Worm (Caenorhabditis elegans) whole organism, midembryonic: Measurements from ENCODE around the gene rcan-1.
A peak's percentile ranks its signal among the peaks of the same experiment; 100 is the strongest.

ENCODE experiments used
- T22C8.4 ChIP-seq: fragments of 200-800 bp; sonication (Bioruptor generic); IDR thresholded peaks from 2 replicates; pipeline ENCODE4 v1.3.6; 2022; ENCODE audit warnings: missing genetic modification characterization, missing compliant biosample characterization
- cog-1 ChIP-seq: sonication (generic microtip); optimal IDR thresholded peaks from 2 replicates; lab custom pipeline; 2016; ENCODE audit warnings: missing genetic modification characterization, missing compliant biosample characterization
- flt-1 ChIP-seq: fragments of 200-800 bp; sonication (Bioruptor generic); IDR thresholded peaks from 2 replicates; pipeline ENCODE4 v1.3.6; 2022; ENCODE audit warnings: missing genetic modification characterization, missing compliant biosample characterization
- klf-2 ChIP-seq: fragments of 200-800 bp; sonication (Bioruptor generic); conservative IDR thresholded peaks from 2 replicates; pipeline ENCODE4 v1.3.6; 2022; ENCODE audit warnings: missing genetic modification reagents, missing genetic modification characterization, missing compliant biosample characterization
- med-1 ChIP-seq: sonication (generic microtip); optimal IDR thresholded peaks from 2 replicates; lab custom pipeline; 2017; ENCODE audit warnings: missing genetic modification characterization, mild to moderate bottlenecking, missing compliant biosample characterization, antibody characterized with exemption, missing genetic modification reagents; ENCODE audit not compliant: insufficient read depth
- ref-1 ChIP-seq: fragments of 200-800 bp; sonication (Bioruptor generic); conservative IDR thresholded peaks from 2 replicates; pipeline ENCODE4 v1.3.6; 2022; ENCODE audit warnings: missing genetic modification reagents, missing genetic modification characterization, missing compliant biosample characterization
- tab-1 ChIP-seq: fragments of 200-800 bp; sonication (Bioruptor generic); IDR thresholded peaks from 2 replicates; pipeline ENCODE4 v1.3.6; 2022; ENCODE audit warnings: missing genetic modification characterization, missing compliant biosample characterization
- ztf-23 ChIP-seq: fragments of 200-800 bp; sonication (Bioruptor generic); IDR thresholded peaks from 2 replicates; pipeline ENCODE4 v1.3.6; 2022; ENCODE audit warnings: missing genetic modification reagents, missing genetic modification characterization, missing compliant biosample characterization
- ztf-29 ChIP-seq: fragments of 200-800 bp; sonication (Bioruptor generic); IDR thresholded peaks from 2 replicates; pipeline ENCODE4 v1.3.6; 2022; ENCODE audit warnings: missing genetic modification reagents, missing genetic modification characterization, missing compliant biosample characterization

rcan-1 gene

DNA sequence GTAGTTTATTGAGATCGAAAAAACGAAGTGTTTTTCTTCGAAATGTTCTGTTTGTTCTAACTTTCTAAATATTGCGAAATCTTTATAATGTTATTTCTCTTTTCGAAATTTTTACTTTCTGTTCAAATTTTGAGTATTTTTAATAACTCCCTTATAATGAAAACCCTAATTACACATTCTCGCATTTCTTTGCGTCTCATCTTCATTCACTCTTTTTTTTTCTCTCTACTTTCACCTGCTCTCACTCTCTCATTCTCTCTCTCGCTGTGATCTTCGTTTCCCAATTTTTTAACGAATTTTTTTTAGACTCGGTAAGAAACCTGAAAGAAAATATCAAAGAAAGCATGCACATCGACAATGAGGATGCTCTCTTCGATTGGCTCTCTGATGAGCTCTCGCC lies 27.3 kb upstream of the rcan-1 start, which contains the start of gene rbm-26:
rbm-26 (plus strand) TSS at position 301 of the 400 bp plus-strand sequence.
- no peak for TF ChIP-seq T22C8.4 (GFP tag; lab: Robert Waterston, UW)
- no peak for TF ChIP-seq flt-1 (GFP tag; lab: Robert Waterston, UW)
- TF ChIP-seq med-1 (GFP tag; lab: Kevin White, UChicago), result no peak
- no peak for TF ChIP-seq klf-2
- no peak for TF ChIP-seq ztf-23 (GFP tag; lab: Robert Waterston, UW)
- no peak for TF ChIP-seq ztf-29 (GFP tag; lab: Robert Waterston, UW)
- TF ChIP-seq tab-1 (GFP tag; lab: Robert Waterston, UW), result no peak
- no peak for TF ChIP-seq cog-1 (tag; lab: Kevin White, UChicago)
- no peak for TF ChIP-seq ref-1 (GFP tag; lab: Robert Waterston, UW)

DNA sequence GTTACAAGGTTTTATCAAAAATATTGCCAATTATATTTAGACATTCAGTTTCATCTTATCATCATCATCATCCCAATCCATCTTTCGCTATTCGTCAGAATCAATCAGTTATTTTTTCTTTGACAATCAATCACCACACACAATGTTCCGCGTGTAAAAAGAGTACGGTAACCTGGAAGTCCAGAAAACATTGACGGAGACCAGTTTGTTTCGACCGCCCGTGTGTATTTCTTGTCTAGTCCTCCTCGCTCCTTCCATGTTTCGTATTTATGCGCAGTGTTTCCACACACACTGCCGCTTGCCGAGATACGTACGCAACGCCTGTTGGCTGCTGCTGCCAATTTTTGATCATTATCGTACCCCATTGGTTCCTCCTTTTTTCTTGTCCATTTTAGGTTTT lies 26.8 kb upstream of the rcan-1 start:
- TF ChIP-seq med-1 (GFP tag; lab: Kevin White, UChicago), result no peak
- no peak for TF ChIP-seq ref-1 (GFP tag; lab: Robert Waterston, UW)
- no peak for TF ChIP-seq tab-1 (GFP tag; lab: Robert Waterston, UW)
- TF ChIP-seq T22C8.4 (GFP tag; lab: Robert Waterston, UW), result no peak
- TF ChIP-seq ztf-29 (GFP tag; lab: Robert Waterston, UW), result no peak
- no peak for TF ChIP-seq cog-1 (tag; lab: Kevin White, UChicago)
- TF ChIP-seq klf-2, result no peak
- TF ChIP-seq ztf-23 (GFP tag; lab: Robert Waterston, UW), result no peak
- TF ChIP-seq flt-1 (GFP tag; lab: Robert Waterston, UW), result no peak

DNA sequence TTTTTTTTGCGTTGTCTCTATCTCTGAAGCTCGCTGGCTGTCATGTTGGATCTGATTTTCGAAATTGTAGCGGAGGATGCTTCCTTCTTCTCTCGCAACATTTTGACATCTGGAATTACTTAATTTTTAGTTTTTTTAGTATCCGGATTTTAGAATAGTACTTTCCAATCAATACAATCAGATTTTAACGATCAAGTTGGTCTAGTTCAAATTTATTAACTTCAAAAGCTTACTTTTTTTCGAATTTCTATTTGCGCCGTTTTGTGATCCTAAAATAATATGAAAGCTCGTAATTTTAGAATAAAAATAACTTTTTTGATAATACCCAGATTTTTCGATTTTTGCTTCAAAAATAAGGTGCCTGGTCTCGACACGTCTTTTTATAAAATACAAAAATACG lies 26.1 kb upstream of the rcan-1 start, which contains the start of gene B0336.12:
B0336.12 (minus strand) TSS at position 101 of the 400 bp plus-strand sequence.
- TF ChIP-seq med-1 (GFP tag; lab: Kevin White, UChicago) (no peak), ztf-29 (GFP tag; lab: Robert Waterston, UW) (no peak), T22C8.4 (GFP tag; lab: Robert Waterston, UW) (no peak), ztf-23 (GFP tag; lab: Robert Waterston, UW) (no peak), ref-1 (GFP tag; lab: Robert Waterston, UW) (no peak), flt-1 (GFP tag; lab: Robert Waterston, UW) (no peak), tab-1 (GFP tag; lab: Robert Waterston, UW) (no peak), cog-1 (tag; lab: Kevin White, UChicago) (no peak), klf-2 (no peak)

DNA sequence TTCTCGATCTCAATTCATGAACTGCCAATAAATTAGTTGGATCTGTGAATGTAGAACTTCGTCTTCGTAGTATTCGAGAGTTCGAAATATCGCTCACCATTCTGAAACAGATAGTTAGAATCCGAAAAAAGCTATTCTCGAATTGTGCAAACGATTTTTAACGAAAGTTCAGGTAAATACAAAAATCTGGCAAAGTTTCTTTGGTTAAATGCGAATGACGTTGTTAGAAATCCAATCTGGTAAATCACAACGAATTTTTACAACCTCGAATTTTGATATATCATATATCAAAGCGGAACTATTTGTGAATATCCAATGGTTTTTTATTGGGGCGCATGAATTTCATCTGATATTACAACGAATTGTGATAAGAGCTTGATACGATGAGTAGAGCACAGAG lies 25.3 kb upstream of the rcan-1 start, which contains the start of gene hpo-28:
hpo-28 (minus strand) TSS at position 101 of the 400 bp plus-strand sequence.
- no peak for TF ChIP-seq klf-2
- no peak for TF ChIP-seq ref-1 (GFP tag; lab: Robert Waterston, UW)
- no peak for TF ChIP-seq tab-1 (GFP tag; lab: Robert Waterston, UW)
- TF ChIP-seq ztf-23 (GFP tag; lab: Robert Waterston, UW), result no peak
- TF ChIP-seq cog-1 (tag; lab: Kevin White, UChicago), result no peak
- TF ChIP-seq med-1 (GFP tag; lab: Kevin White, UChicago), result no peak
- TF ChIP-seq T22C8.4 (GFP tag; lab: Robert Waterston, UW), result no peak
- no peak for TF ChIP-seq flt-1 (GFP tag; lab: Robert Waterston, UW)
- TF ChIP-seq ztf-29 (GFP tag; lab: Robert Waterston, UW), result no peak

- TF ChIP-seq cog-1 (tag; lab: Kevin White, UChicago), result no peak
- no peak for TF ChIP-seq ztf-23 (GFP tag; lab: Robert Waterston, UW)
- no peak for TF ChIP-seq med-1 (GFP tag; lab: Kevin White, UChicago)
- TF ChIP-seq T22C8.4 (GFP tag; lab: Robert Waterston, UW), result no peak
- TF ChIP-seq ref-1 (GFP tag; lab: Robert Waterston, UW), result no peak
- TF ChIP-seq flt-1 (GFP tag; lab: Robert Waterston, UW), result no peak
- TF ChIP-seq klf-2, result no peak
- TF ChIP-seq ztf-29 (GFP tag; lab: Robert Waterston, UW), result no peak
- TF ChIP-seq tab-1 (GFP tag; lab: Robert Waterston, UW), result no peak
These were observed 24.1 kb upstream of the rcan-1 start for ce11 chrIII:5708024-5708423.

DNA sequence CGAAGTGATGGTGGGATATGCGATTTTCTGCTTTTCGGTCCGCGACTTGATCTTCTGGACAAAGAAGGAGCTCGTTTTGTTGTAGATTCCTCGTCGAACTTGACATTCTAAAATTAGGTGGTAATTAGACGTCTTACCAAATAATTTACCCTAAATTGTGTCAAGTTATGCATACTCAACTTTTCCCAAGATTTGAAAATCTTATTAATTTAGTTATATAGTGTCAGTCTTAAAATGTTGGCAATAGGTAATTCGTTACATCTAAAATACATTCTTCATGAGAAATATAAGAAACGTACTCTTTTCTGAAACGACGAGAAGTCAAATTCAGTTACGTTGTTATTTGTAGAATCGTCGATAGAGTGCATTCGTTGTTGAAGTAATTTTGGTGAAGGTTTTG lies 23.6 kb upstream of the rcan-1 start:
- TF ChIP-seq ztf-23 (GFP tag; lab: Robert Waterston, UW) (no peak), T22C8.4 (GFP tag; lab: Robert Waterston, UW) (no peak), med-1 (GFP tag; lab: Kevin White, UChicago) (no peak), cog-1 (tag; lab: Kevin White, UChicago) (no peak), flt-1 (GFP tag; lab: Robert Waterston, UW) (no peak), ref-1 (GFP tag; lab: Robert Waterston, UW) (no peak), ztf-29 (GFP tag; lab: Robert Waterston, UW) (no peak), klf-2 (no peak), tab-1 (GFP tag; lab: Robert Waterston, UW) (no peak)

DNA sequence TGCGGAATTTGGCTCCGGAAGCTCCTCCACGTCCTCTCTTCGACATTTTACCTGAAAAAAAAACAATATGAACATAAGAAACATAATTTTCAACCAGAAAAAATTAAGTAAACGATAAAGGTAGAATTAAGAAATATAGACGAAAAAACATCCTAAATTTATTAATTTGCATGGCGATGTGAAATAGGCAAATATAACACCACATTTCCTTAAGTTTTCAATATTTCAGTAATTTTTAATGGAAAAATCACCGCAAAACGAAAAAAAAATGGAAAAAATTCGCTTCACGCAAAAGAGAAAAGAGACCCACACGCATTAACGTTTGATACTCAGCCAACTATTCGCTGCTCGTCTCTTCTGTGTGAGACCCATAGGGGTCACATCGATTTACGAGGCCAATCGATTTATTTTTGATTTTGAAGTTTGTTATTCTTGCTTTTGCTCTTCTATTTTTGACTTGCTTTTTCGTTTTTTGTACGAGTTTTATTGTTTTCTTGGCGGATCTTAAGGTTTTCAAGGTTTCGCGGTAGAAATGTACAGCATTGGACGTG lies 22.3 kb upstream of the rcan-1 start, which contains the start of gene rpl-23:
rpl-23 (minus strand) TSS at position 51 of the 551 bp plus-strand sequence.
- TF ChIP-seq flt-1 (GFP tag; lab: Robert Waterston, UW) (peak; percentile 66), tab-1 (GFP tag; lab: Robert Waterston, UW) (no peak), ztf-29 (GFP tag; lab: Robert Waterston, UW) (no peak), cog-1 (tag; lab: Kevin White, UChicago) (peak; percentile 54), med-1 (GFP tag; lab: Kevin White, UChicago) (no peak), ref-1 (GFP tag; lab: Robert Waterston, UW) (no peak), klf-2 (no peak), T22C8.4 (GFP tag; lab: Robert Waterston, UW) (peak; percentile 96), ztf-23 (GFP tag; lab: Robert Waterston, UW) (no peak)

DNA sequence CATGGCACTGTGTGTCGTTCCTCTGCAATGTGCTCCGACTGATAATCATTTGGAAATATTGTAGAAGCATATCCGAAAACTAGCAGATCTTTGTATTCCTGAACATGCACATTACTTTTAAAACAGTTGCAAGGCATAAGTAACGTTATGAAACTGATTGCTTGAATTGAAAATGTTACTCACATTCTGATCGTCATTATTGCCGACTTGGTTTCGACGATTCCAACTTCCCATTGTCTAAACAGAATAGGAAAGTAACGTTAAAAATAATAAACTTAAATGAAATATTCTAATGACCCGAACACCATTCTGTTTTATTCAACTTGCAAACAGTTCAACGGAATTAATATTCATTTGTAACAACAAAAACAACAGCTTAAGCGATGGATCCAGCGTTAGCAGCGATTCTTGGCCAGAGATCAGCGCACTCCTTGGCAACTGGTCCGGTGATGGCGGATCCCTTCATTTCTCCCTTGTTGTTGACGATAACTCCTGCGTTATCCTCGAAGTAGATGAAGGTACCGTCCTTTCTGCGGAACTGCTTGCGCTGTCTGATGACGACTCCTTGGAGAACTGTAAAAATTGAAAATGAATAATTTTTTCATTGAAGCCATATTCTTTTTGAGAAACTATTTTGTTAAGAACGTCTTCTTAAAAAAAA lies 21.5 kb upstream of the rcan-1 start, which contains the start of gene swp-1:
swp-1 (minus strand) TSS at position 298 of the 661 bp plus-strand sequence.
- TF ChIP-seq tab-1 (GFP tag; lab: Robert Waterston, UW) (no peak), ztf-23 (GFP tag; lab: Robert Waterston, UW) (no peak), flt-1 (GFP tag; lab: Robert Waterston, UW) (no peak), cog-1 (tag; lab: Kevin White, UChicago) (no peak), klf-2 (no peak), med-1 (GFP tag; lab: Kevin White, UChicago) (no peak), T22C8.4 (GFP tag; lab: Robert Waterston, UW) (no peak), ztf-29 (GFP tag; lab: Robert Waterston, UW) (no peak), ref-1 (GFP tag; lab: Robert Waterston, UW) (no peak)
